Worm (Caenorhabditis elegans) whole organism, L1 larva: ENCODE data around the gene F58A3.4.

Experiments
- Y116A8C.19 ChIP-seq: sonication (generic microtip); optimal IDR thresholded peaks from 2 replicates; lab custom pipeline; 2016; ENCODE audit warnings: missing compliant biosample characterization, missing genetic modification characterization, borderline replicate concordance
- aha-1 ChIP-seq: fragments of 150-350 bp; optimal IDR thresholded peaks from 2 replicates; lab custom pipeline; 2014; ENCODE audit warnings: missing biosample characterization, missing genetic modification characterization
- alr-1 ChIP-seq: fragments of 200-800 bp; sonication (Bioruptor generic); optimal IDR thresholded peaks from 2 replicates; lab custom pipeline; 2018; ENCODE audit warnings: borderline replicate concordance, mild to moderate bottlenecking, missing genetic modification characterization, missing compliant biosample characterization
- dpl-1 ChIP-seq, 3 experiments: fragments of 150-350 bp in 2 of 3; sonication (generic microtip) in 1 of 3; optimal IDR thresholded peaks; 2 replicates each; lab custom pipeline; 2014 to 2017; ENCODE audit warnings: missing biosample characterization in 3 of 3, missing genetic modification characterization in 3 of 3, missing genetic modification reagents in 3 of 3
- elt-2 ChIP-seq: sonication (generic microtip); optimal IDR thresholded peaks from 2 replicates; lab custom pipeline; 2016; ENCODE audit warnings: missing genetic modification characterization, mild to moderate bottlenecking, inconsistent platforms, missing compliant biosample characterization, missing genetic modification reagents
- fkh-10 ChIP-seq: sonication (generic microtip); optimal IDR thresholded peaks from 2 replicates; lab custom pipeline; 2017; ENCODE audit warnings: missing biosample characterization, missing genetic modification reagents, missing genetic modification characterization
- lin-39 ChIP-seq: fragments of 150-350 bp; optimal IDR thresholded peaks from 2 replicates; lab custom pipeline; 2014; ENCODE audit warnings: missing biosample characterization, missing genetic modification reagents, missing genetic modification characterization
- nhr-11 ChIP-seq: fragments of 150-350 bp; optimal IDR thresholded peaks from 2 replicates; lab custom pipeline; 2014; ENCODE audit warnings: missing biosample characterization, missing genetic modification characterization
- pqm-1 ChIP-seq: sonication (generic microtip); optimal IDR thresholded peaks from 3 replicates; lab custom pipeline; 2017; ENCODE audit warnings: missing biosample characterization, missing genetic modification characterization
- sptf-1 ChIP-seq: fragments of 150-350 bp; optimal IDR thresholded peaks from 2 replicates; lab custom pipeline; 2014; ENCODE audit warnings: missing biosample characterization, missing genetic modification characterization
- zag-1 ChIP-seq: fragments of 150-350 bp; optimal IDR thresholded peaks from 2 replicates; lab custom pipeline; 2014; ENCODE audit warnings: missing biosample characterization, missing genetic modification characterization
- ztf-11 ChIP-seq, 2 experiments: sonication (generic microtip); optimal IDR thresholded peaks; 2 replicates each; lab custom pipeline; 2016 to 2017; ENCODE audit warnings: missing genetic modification characterization in 2 of 2, missing biosample characterization in 1 of 2, missing compliant biosample characterization in 1 of 2

DNA sequence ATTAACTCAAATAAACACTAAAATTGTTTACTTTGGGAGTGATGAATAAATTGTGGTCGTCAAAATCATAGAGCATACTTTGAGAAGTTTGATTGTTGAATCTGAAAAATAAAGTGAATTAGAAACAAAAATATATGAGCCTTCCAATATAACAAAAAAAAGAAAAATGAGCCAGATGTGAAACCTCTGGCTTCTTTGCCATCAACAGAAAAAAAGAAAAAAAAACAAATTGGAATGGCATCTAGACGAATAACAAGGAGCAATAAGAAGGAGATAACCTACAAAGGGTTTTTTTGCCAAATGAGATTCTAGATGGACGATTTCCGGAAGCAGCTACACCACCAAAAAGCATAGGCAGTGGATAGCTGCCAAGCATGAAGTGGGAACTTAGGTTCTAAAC lies at the start of gene F58A3.4:
- no peak for TF ChIP-seq fkh-10 (GFP tag; lab: Kevin White, UChicago)
- no peak for TF ChIP-seq zag-1 (tag; lab: Kevin White, UChicago)
- no peak for TF ChIP-seq ztf-11 (tag; optimal IDR thresholded peaks at IDR 0.05; lab: Kevin White, UChicago)
- no peak for TF ChIP-seq dpl-1 (GFP tag; optimal IDR thresholded peaks at IDR 0.05; lab: Kevin White, UChicago)
- no peak for TF ChIP-seq Y116A8C.19 (tag; lab: Kevin White, UChicago)
- no peak for TF ChIP-seq elt-2 (tag; lab: Kevin White, UChicago)
- no peak for TF ChIP-seq nhr-11 (tag; lab: Kevin White, UChicago)
- no peak for TF ChIP-seq aha-1 (tag; lab: Kevin White, UChicago)
- no peak for TF ChIP-seq lin-39
- TF ChIP-seq sptf-1 (tag; lab: Kevin White, UChicago), result no peak
- no peak for TF ChIP-seq pqm-1
- no peak for TF ChIP-seq alr-1 (tag; lab: Kevin White, UChicago)
